Fruit fly (Drosophila melanogaster) whole organism, embryonic: ENCODE results near the gene Uba5.

Experiments used
- CG1024 ChIP-seq: fragments of 200-800 bp; sonication (Bioruptor generic); IDR thresholded peaks from 2 replicates; pipeline ENCODE4 v1.3.6; 2022; ENCODE audit warnings: missing biosample characterization, missing genetic modification characterization
- CG12155 ChIP-seq: fragments of 200-800 bp; sonication (Bioruptor generic); optimal IDR thresholded peaks from 3 replicates; lab custom pipeline; 2016; ENCODE audit warnings: missing biosample characterization, missing genetic modification characterization
- CG12769 ChIP-seq: fragments of 200-800 bp; sonication (Bioruptor generic); optimal IDR thresholded peaks from 2 replicates; lab custom pipeline; 2019; ENCODE audit warnings: missing biosample characterization, mild to moderate bottlenecking, missing genetic modification characterization, moderate library complexity
- CG13123 ChIP-seq: fragments of 200-800 bp; sonication (Bioruptor generic); optimal IDR thresholded peaks from 2 replicates; lab custom pipeline; 2016; ENCODE audit warnings: missing biosample characterization, missing genetic modification characterization
- CG1529 ChIP-seq: fragments of 200-800 bp; sonication (Bioruptor generic); optimal IDR thresholded peaks from 3 replicates; lab custom pipeline; 2018; ENCODE audit warnings: missing biosample characterization, missing genetic modification characterization
- CG16813 ChIP-seq: fragments of 200-800 bp; sonication (Bioruptor generic); IDR thresholded peaks from 3 replicates; pipeline ENCODE4 v1.3.6; 2022; ENCODE audit warnings: missing biosample characterization, missing genetic modification characterization; ENCODE audit not compliant: partially characterized antibody
- CG17829 ChIP-seq: fragments of 200-800 bp; optimal IDR thresholded peaks from 2 replicates; lab custom pipeline; 2019; ENCODE audit warnings: missing biosample characterization, mild to moderate bottlenecking, missing genetic modification characterization, moderate library complexity
- CG42726 ChIP-seq: fragments of 200-800 bp; sonication (Bioruptor generic); IDR thresholded peaks from 2 replicates; pipeline ENCODE4 v1.3.6; 2022; ENCODE audit warnings: missing biosample characterization, missing genetic modification characterization; ENCODE audit not compliant: partially characterized antibody
- CG4707 ChIP-seq: fragments of 200-800 bp; sonication (Bioruptor generic); optimal IDR thresholded peaks from 2 replicates; lab custom pipeline; 2018; ENCODE audit warnings: missing biosample characterization, mild to moderate bottlenecking, missing genetic modification characterization, moderate library complexity
- CG7987 ChIP-seq: fragments of 200-800 bp; sonication (Bioruptor generic); optimal IDR thresholded peaks from 2 replicates; lab custom pipeline; 2018; ENCODE audit warnings: missing biosample characterization, mild to moderate bottlenecking, missing genetic modification characterization, moderate library complexity
- CG9437 ChIP-seq: fragments of 200-800 bp; sonication (Bioruptor generic); optimal IDR thresholded peaks from 2 replicates; lab custom pipeline; 2018; ENCODE audit warnings: missing biosample characterization, mild to moderate bottlenecking, missing genetic modification characterization
- CG9797 ChIP-seq: fragments of 200-800 bp; sonication (Bioruptor generic); optimal IDR thresholded peaks from 3 replicates; lab custom pipeline; 2018; ENCODE audit warnings: missing biosample characterization, mild to moderate bottlenecking, missing genetic modification characterization
- D19A ChIP-seq: fragments of 200-800 bp; optimal IDR thresholded peaks from 3 replicates; lab custom pipeline; 2019; ENCODE audit warnings: missing biosample characterization, mild to moderate bottlenecking, missing genetic modification characterization, moderate library complexity
- Dfd ChIP-seq, 2 experiments: fragments of >200 bp; optimal IDR thresholded peaks; 2 replicates each; lab custom pipeline; 2017; ENCODE audit warnings: missing biosample characterization in 2 of 2, missing genetic modification characterization in 2 of 2
- Doc2 ChIP-seq: fragments of 200-800 bp; sonication (Bioruptor generic); IDR thresholded peaks from 2 replicates; pipeline ENCODE4 v1.3.6; 2022; ENCODE audit warnings: missing biosample characterization, missing genetic modification characterization
- Dref ChIP-seq: fragments of 200-800 bp; sonication (Bioruptor generic); IDR thresholded peaks from 2 replicates; pipeline ENCODE4 v1.3.6; 2022; ENCODE audit warnings: missing biosample characterization, missing genetic modification characterization
- Hmx ChIP-seq: fragments of 200-800 bp; sonication (Bioruptor generic); optimal IDR thresholded peaks from 2 replicates; lab custom pipeline; 2016; ENCODE audit warnings: missing biosample characterization, missing genetic modification characterization
- Lpt ChIP-seq: fragments of >200 bp; optimal IDR thresholded peaks from 2 replicates; lab custom pipeline; 2018; ENCODE audit warnings: missing biosample characterization, missing genetic modification characterization
- Meics ChIP-seq: fragments of 200-800 bp; sonication (Bioruptor generic); optimal IDR thresholded peaks from 2 replicates; lab custom pipeline; 2017; ENCODE audit warnings: missing biosample characterization, mild to moderate bottlenecking, missing genetic modification characterization
- Mes4 ChIP-seq: fragments of 200-800 bp; sonication (Bioruptor generic); optimal IDR thresholded peaks from 2 replicates; lab custom pipeline; 2016; ENCODE audit warnings: missing biosample characterization, missing genetic modification characterization
- Mrtf ChIP-seq: fragments of 200-800 bp; sonication (Bioruptor generic); IDR thresholded peaks from 3 replicates; pipeline ENCODE4 v1.3.6; 2022; ENCODE audit warnings: missing biosample characterization, missing genetic modification characterization
- NFAT ChIP-seq: fragments of 200-800 bp; sonication (Bioruptor generic); IDR thresholded peaks from 2 replicates; pipeline ENCODE4 v1.3.6; 2022; ENCODE audit warnings: missing biosample characterization, missing genetic modification characterization
- Oli ChIP-seq: fragments of 200-800 bp; sonication (Bioruptor generic); optimal IDR thresholded peaks from 2 replicates; lab custom pipeline; 2018; ENCODE audit warnings: missing biosample characterization, mild to moderate bottlenecking, missing genetic modification characterization, moderate library complexity
- Pdp1 ChIP-seq, 2 experiments: fragments of 200-800 bp; sonication (Bioruptor generic); optimal IDR thresholded peaks; 3 replicates each; lab custom pipeline; 2016; ENCODE audit warnings: missing biosample characterization in 2 of 2, missing genetic modification characterization in 2 of 2, mild to moderate bottlenecking in 1 of 2, moderate library complexity in 1 of 2
- Stat92E ChIP-seq, 3 experiments: fragments of >200 bp in 2 of 3; fragments of 200-800 bp in 1 of 3; sonication (Bioruptor generic) in 1 of 3; optimal IDR thresholded peaks; 2 replicates each; lab custom pipeline; 2017 to 2019; ENCODE audit warnings: missing biosample characterization in 3 of 3, missing genetic modification characterization in 3 of 3, mild to moderate bottlenecking in 1 of 3, moderate library complexity in 1 of 3
- aop ChIP-seq: fragments of 200-800 bp; sonication (Bioruptor generic); IDR thresholded peaks from 2 replicates; pipeline ENCODE4 v1.3.6; 2022; ENCODE audit warnings: missing biosample characterization, missing genetic modification characterization
- dmrt99B ChIP-seq: fragments of 200-800 bp; sonication (Bioruptor generic); optimal IDR thresholded peaks from 2 replicates; lab custom pipeline; 2018; ENCODE audit warnings: missing biosample characterization, mild to moderate bottlenecking, missing genetic modification characterization, moderate library complexity
- emc ChIP-seq: fragments of 200-800 bp; sonication (Bioruptor generic); optimal IDR thresholded peaks from 2 replicates; lab custom pipeline; 2016; ENCODE audit warnings: missing biosample characterization, missing genetic modification characterization
- fru ChIP-seq: fragments of >200 bp; optimal IDR thresholded peaks from 2 replicates; lab custom pipeline; 2017
- ftz-f1 ChIP-seq: fragments of 200-800 bp; sonication (Bioruptor generic); optimal IDR thresholded peaks from 2 replicates; lab custom pipeline; 2016; ENCODE audit warnings: missing biosample characterization, missing genetic modification characterization
- gfzf ChIP-seq: fragments of 200-800 bp; sonication (Bioruptor generic); optimal IDR thresholded peaks from 2 replicates; lab custom pipeline; 2016; ENCODE audit warnings: missing biosample characterization, mild to moderate bottlenecking, missing genetic modification characterization, moderate library complexity
- gsb ChIP-seq: fragments of 200-800 bp; sonication (Bioruptor generic); IDR thresholded peaks from 2 replicates; pipeline ENCODE4 v1.3.6; 2022; ENCODE audit warnings: missing biosample characterization, missing genetic modification characterization
- ham ChIP-seq: fragments of 200-800 bp; sonication (Bioruptor generic); IDR thresholded peaks from 2 replicates; pipeline ENCODE4 v1.3.6; 2022; ENCODE audit warnings: missing biosample characterization, missing genetic modification characterization
- hbn ChIP-seq: fragments of 200-800 bp; sonication (Bioruptor generic); IDR thresholded peaks from 2 replicates; pipeline ENCODE4 v1.3.6; 2022; ENCODE audit warnings: missing biosample characterization, missing genetic modification characterization; ENCODE audit not compliant: partially characterized antibody
- inv ChIP-seq: fragments of 200-800 bp; sonication (Bioruptor generic); IDR thresholded peaks from 2 replicates; pipeline ENCODE4 v1.3.6; 2022; ENCODE audit warnings: missing biosample characterization, missing genetic modification characterization; ENCODE audit not compliant: partially characterized antibody
- nmo ChIP-seq: fragments of 200-800 bp; sonication (Bioruptor generic); optimal IDR thresholded peaks from 2 replicates; lab custom pipeline; 2018; ENCODE audit warnings: missing biosample characterization, mild to moderate bottlenecking, missing genetic modification characterization, moderate library complexity
- nom ChIP-seq: fragments of 200-800 bp; sonication (Bioruptor generic); optimal IDR thresholded peaks from 2 replicates; lab custom pipeline; 2017; ENCODE audit warnings: missing biosample characterization, missing genetic modification characterization, mild to moderate bottlenecking, moderate library complexity, missing genetic modification reagents
- pan ChIP-seq, 4 experiments: fragments of >200 bp in 3 of 4; fragments of 200-800 bp in 1 of 4; sonication (Bioruptor generic) in 1 of 4; optimal IDR thresholded peaks in 3 of 4; IDR thresholded peaks in 1 of 4; 2 replicates each; pipeline versions ENCODE4 v1.3.6 to Lab custom; 2017 to 2022; ENCODE audit warnings: missing biosample characterization in 2 of 4, missing genetic modification characterization in 2 of 4, mixed read lengths in 1 of 4
- repo ChIP-seq: fragments of 200-800 bp; sonication (Bioruptor generic); optimal IDR thresholded peaks from 2 replicates; lab custom pipeline; 2016; ENCODE audit warnings: missing biosample characterization, missing genetic modification characterization
- rib ChIP-seq: fragments of 200-800 bp; sonication (Bioruptor generic); IDR thresholded peaks from 2 replicates; pipeline ENCODE4 v1.3.6; 2022; ENCODE audit warnings: missing biosample characterization, missing genetic modification characterization
- ro ChIP-seq: fragments of 200-800 bp; sonication (Bioruptor generic); IDR thresholded peaks from 2 replicates; pipeline ENCODE4 v1.3.6; 2022; ENCODE audit warnings: missing biosample characterization, missing genetic modification characterization
- schlank ChIP-seq: fragments of 200-800 bp; sonication (Bioruptor generic); optimal IDR thresholded peaks from 2 replicates; lab custom pipeline; 2018; ENCODE audit warnings: missing biosample characterization, mild to moderate bottlenecking, missing genetic modification characterization
- sens ChIP-seq: fragments of 200-800 bp; sonication (Bioruptor generic); peaks from one replicate; lab custom pipeline; 2016; ENCODE audit warnings: missing biosample characterization, missing genetic modification characterization
- shn ChIP-seq: fragments of 200-800 bp; sonication (Bioruptor generic); optimal IDR thresholded peaks from 3 replicates; lab custom pipeline; 2016; ENCODE audit warnings: missing biosample characterization, missing genetic modification characterization
- sim ChIP-seq: fragments of 200-800 bp; sonication (Bioruptor generic); IDR thresholded peaks from 2 replicates; pipeline ENCODE4 v1.3.6; 2022; ENCODE audit warnings: missing biosample characterization, missing genetic modification characterization
- so ChIP-seq: fragments of 200-800 bp; sonication (Bioruptor generic); IDR thresholded peaks from 3 replicates; pipeline ENCODE4 v1.3.6; 2022; ENCODE audit warnings: missing biosample characterization, missing genetic modification characterization
- sob ChIP-seq: fragments of 200-800 bp; sonication (Bioruptor generic); IDR thresholded peaks from 2 replicates; pipeline ENCODE4 v1.3.6; 2022; ENCODE audit warnings: missing biosample characterization, missing genetic modification characterization
- twi ChIP-seq: fragments of 200-800 bp; optimal IDR thresholded peaks from 2 replicates; lab custom pipeline; 2019; ENCODE audit warnings: missing biosample characterization, mild to moderate bottlenecking, missing genetic modification characterization, moderate library complexity
- yki ChIP-seq: fragments of >200 bp; optimal IDR thresholded peaks from 3 replicates; lab custom pipeline; 2018

Gene Uba5

DNA sequence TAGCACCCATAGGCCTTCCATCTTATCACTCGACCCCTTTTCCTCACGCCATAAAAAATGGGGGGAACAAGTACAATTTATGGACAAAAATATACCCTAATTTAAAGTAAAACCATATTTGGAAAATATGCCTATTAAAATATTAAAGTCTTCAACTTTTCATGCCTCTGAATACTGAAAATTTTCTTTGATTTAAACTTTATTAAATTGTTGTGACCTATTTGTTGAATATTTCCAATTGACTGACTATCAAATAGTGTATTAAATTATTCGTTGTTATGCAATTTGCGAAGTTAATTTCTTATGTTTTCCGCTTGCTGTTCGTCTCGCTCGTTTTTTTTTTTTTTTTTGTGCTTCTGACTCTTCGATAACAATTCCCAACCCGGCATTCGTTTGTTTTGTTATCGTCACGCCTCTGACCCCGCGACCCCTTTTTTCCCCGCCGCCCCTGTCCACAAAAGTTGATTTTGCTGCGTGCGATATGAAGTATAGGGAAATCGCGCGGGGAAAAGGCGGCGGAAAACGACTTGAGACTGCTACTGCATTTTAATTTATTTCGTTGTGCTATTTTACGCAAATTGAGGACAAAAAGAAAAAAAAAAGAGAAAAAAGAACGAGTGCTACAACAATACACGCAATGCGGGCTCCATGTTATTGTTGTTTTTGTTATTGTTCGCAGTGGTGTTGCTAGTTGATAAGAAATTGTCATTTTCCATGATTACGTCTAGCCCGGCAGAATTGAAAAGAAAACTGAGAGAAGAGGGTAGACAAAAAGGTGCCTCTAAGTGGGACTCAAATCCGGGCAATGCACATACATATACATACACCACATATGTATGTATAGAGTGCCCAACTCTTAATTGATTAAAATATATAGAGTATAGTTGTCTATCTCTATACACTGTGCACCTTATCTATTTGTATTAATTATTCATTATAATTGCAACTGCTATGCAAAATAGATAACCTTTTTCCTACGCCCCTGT is 38.5 kb downstream of the Uba5 start (continued):
- TF ChIP-seq sob (GFP tag; lab: Robert Waterston, UW) (peak; percentile 40; the same call in 1 of the 2 replicates), CG4707 (GFP tag; lab: Kevin White, UChicago) (no peak), nom (GFP tag; lab: Kevin White, UChicago) (peak; percentile 26), Doc2 (GFP tag; lab: Robert Waterston, UW) (no peak), ftz-f1 (GFP tag; lab: Kevin White, UChicago) (no peak), emc (no peak), Meics (GFP tag; lab: Kevin White, UChicago) (peak; percentile 71), CG9797 (GFP tag; lab: Kevin White, UChicago) (no peak), sim (GFP tag; lab: Robert Waterston, UW) (0 out of 2 replicates have a peak, but pooled peaks have one; percentile 39), rib (GFP tag; lab: Robert Waterston, UW) (no peak), aop (GFP tag; lab: Robert Waterston, UW) (no peak), Pdp1 (GFP tag; optimal IDR thresholded peaks at IDR 0.05; lab: Kevin White, UChicago) (peak; percentile 41 to 59), Mes4 (GFP tag; lab: Kevin White, UChicago) (no peak), CG42726 (no peak), fru (no peak), CG13123 (GFP tag; lab: Kevin White, UChicago) (no peak), CG12769 (tag; lab: Kevin White, UChicago) (peak; percentile 55), CG9437 (GFP tag; lab: Kevin White, UChicago) (peak; percentile 41), gsb (no peak), gfzf (GFP tag; lab: Kevin White, UChicago) (no peak), twi (peak; percentile 8), CG12155 (GFP tag; lab: Kevin White, UChicago) (peak; percentile 57), sens (GFP tag; lab: Kevin White, UChicago) (peak; percentile 89), nmo (GFP tag; lab: Kevin White, UChicago) (peak; percentile 79), so (GFP tag; lab: Robert Waterston, UW) (peak; percentile 72; the same call in 1 of the 3 replicates), D19A (tag; lab: Kevin White, UChicago) (peak; percentile 99), CG7987 (no peak), NFAT (GFP tag; lab: Robert Waterston, UW) (no peak), Mrtf (0 out of 3 replicates have a peak, but pooled peaks have one; percentile 42), CG17829 (peak; percentile 51), Dfd (GFP tag; optimal IDR thresholded peaks at IDR 0.05; lab: Kevin White, UChicago) (no peak), Stat92E (GFP tag; optimal IDR thresholded peaks at IDR 0.05; lab: Kevin White, UChicago) (no peak), ham (GFP tag; lab: Robert Waterston, UW) (no peak), dmrt99B (tag; lab: Kevin White, UChicago) (peak; percentile 76), CG1024 (no peak), Lpt (GFP tag; lab: Kevin White, UChicago) (no peak), schlank (no peak), shn (no peak), repo (GFP tag; lab: Kevin White, UChicago) (no peak), Hmx (no peak), Dref (GFP tag; lab: Robert Waterston, UW) (no peak), yki (lab: Kevin White, UChicago) (no peak), pan (optimal IDR thresholded peaks at IDR 0.05; lab: Kevin White, UChicago) (no peak), pan (GFP tag; optimal IDR thresholded peaks at IDR 0.05 in 1 of 2, IDR thresholded peaks at IDR 0.05 in 1 of 2) (peak in 1 of 2 experiments; percentile 73), CG16813 (GFP tag; lab: Robert Waterston, UW) (no peak), Oli (tag; lab: Kevin White, UChicago) (peak; percentile 72), ro (GFP tag; lab: Robert Waterston, UW) (no peak), hbn (GFP tag; lab: Robert Waterston, UW) (no peak), CG1529 (GFP tag; lab: Kevin White, UChicago) (peak; percentile 33), inv (GFP tag; lab: Robert Waterston, UW) (no peak)
